Worm (Caenorhabditis elegans): ENCODE measurements around the gene F17H10.4.

DNA sequence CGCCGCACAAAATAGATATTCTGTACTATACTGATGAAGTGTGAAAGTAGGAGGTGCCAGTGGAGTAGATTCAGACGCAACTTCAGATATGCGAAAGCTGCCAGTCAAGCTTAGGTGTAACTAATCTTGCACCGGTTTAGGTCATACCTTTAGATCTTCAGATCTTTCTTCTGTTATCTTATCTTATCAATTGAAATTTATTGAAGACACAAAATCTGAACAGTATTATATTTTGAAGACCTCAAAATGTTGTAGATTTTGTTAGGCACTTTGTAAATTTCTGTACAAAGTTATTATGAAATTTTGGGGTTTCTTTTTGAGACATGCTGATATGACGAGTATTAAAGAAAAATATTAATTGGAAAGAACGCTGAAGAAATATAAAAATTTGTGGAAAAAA is 13.7 kb downstream of the F17H10.4 start:
- TF ChIP-seq ama-1 (optimal IDR thresholded peaks at IDR 0.05) (no peak), ceh-13 (GFP tag; optimal IDR thresholded peaks at IDR 0.05) (no peak), flt-1 (GFP tag; IDR thresholded peaks at IDR 0.05) (no peak), aly-1 (tag; optimal IDR thresholded peaks at IDR 0.05) (no peak)
